Worm (Caenorhabditis elegans): ENCODE measurements around the gene adm-2.

DNA sequence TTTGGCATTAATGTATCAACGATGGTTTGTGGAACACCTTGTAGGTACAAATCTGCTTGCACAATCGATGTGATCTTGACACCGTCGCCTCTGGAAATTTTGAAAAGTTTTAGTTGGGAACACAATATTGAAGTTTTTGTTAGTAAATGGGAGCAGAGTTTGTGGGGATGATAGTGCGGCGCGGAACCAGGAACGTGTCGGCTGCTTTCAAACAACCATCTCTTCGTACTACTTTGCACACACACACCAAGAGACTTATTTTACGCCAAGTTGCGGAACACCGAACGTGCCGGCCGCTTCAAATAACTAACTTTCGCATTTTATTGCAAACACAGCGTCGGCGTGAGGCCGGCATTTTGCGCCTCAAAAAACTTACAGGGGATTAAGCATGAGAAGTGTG lies 21.3 kb downstream of the adm-2 start:
- no peak for TF ChIP-seq ztf-11 (tag; optimal IDR thresholded peaks at IDR 0.05)
- no peak for TF ChIP-seq snpc-4 (tag; optimal IDR thresholded peaks at IDR 0.05)
- no peak for TF ChIP-seq nhr-237 (tag; optimal IDR thresholded peaks at IDR 0.05)

Measured in whole organism, mixed stage, embryonic.